Worm (Caenorhabditis elegans) whole organism, late embryonic: ENCODE measurements around the gene flp-8.

Source experiments
- C08G9.2 ChIP-seq: sonication (generic microtip); optimal IDR thresholded peaks from 2 replicates; lab custom pipeline; 2016; ENCODE audit warnings: mild to moderate bottlenecking, missing genetic modification characterization, moderate library complexity, missing compliant biosample characterization
- F13H6.1 ChIP-seq: sonication (generic microtip); optimal IDR thresholded peaks from 2 replicates; lab custom pipeline; 2016; ENCODE audit warnings: missing genetic modification characterization, missing compliant biosample characterization
- K02D7.2 ChIP-seq: sonication (generic microtip); optimal IDR thresholded peaks from 2 replicates; lab custom pipeline; 2017; ENCODE audit warnings: mild to moderate bottlenecking, missing genetic modification characterization, missing compliant biosample characterization
- Y22D7AL.16 ChIP-seq: sonication (generic microtip); optimal IDR thresholded peaks from 2 replicates; lab custom pipeline; 2016; ENCODE audit warnings: missing genetic modification characterization, missing compliant biosample characterization
- ama-1 ChIP-seq: fragments of 150-350 bp; optimal IDR thresholded peaks from 2 replicates; lab custom pipeline; 2014
- ceh-14 ChIP-seq: sonication (generic microtip); optimal IDR thresholded peaks from 2 replicates; lab custom pipeline; 2016; ENCODE audit warnings: missing genotype, missing genetic modification characterization, missing compliant biosample characterization
- ceh-18 ChIP-seq: sonication (generic microtip); optimal IDR thresholded peaks from 2 replicates; lab custom pipeline; 2016; ENCODE audit warnings: missing genetic modification characterization, missing compliant biosample characterization
- ceh-19 ChIP-seq: fragments of 200-800 bp; sonication (Bioruptor generic); optimal IDR thresholded peaks from 2 replicates; lab custom pipeline; 2018; ENCODE audit warnings: mild to moderate bottlenecking, missing genetic modification characterization, missing compliant biosample characterization
- ceh-2 ChIP-seq: sonication (generic microtip); optimal IDR thresholded peaks from 2 replicates; lab custom pipeline; 2016; ENCODE audit warnings: missing genotype, missing genetic modification characterization, missing compliant biosample characterization
- ceh-24 ChIP-seq: sonication (generic microtip); optimal IDR thresholded peaks from 2 replicates; lab custom pipeline; 2016; ENCODE audit warnings: mild to moderate bottlenecking, missing genetic modification characterization, missing compliant biosample characterization
- ceh-30 ChIP-seq: fragments of 150-350 bp; optimal IDR thresholded peaks from 2 replicates; lab custom pipeline; 2014; ENCODE audit warnings: missing biosample characterization, missing genetic modification characterization
- ceh-31 ChIP-seq: sonication (generic microtip); optimal IDR thresholded peaks from 2 replicates; lab custom pipeline; 2016; ENCODE audit warnings: missing genetic modification characterization, missing compliant biosample characterization
- ceh-45 ChIP-seq: fragments of 200-800 bp; sonication (Bioruptor generic); IDR thresholded peaks from 2 replicates; pipeline ENCODE4 v1.3.6; 2022; ENCODE audit warnings: missing genetic modification reagents, missing genetic modification characterization, missing compliant biosample characterization
- ceh-48 ChIP-seq: sonication (generic microtip); optimal IDR thresholded peaks from 2 replicates; lab custom pipeline; 2016; ENCODE audit warnings: missing genetic modification characterization, inconsistent platforms, missing compliant biosample characterization
- che-1 ChIP-seq: sonication (generic microtip); optimal IDR thresholded peaks from 2 replicates; lab custom pipeline; 2016; ENCODE audit warnings: mild to moderate bottlenecking, missing genetic modification characterization, missing compliant biosample characterization
- dmd-4 ChIP-seq: sonication (generic microtip); optimal IDR thresholded peaks from 2 replicates; lab custom pipeline; 2016; ENCODE audit warnings: borderline replicate concordance, missing genetic modification characterization, missing compliant biosample characterization
- dve-1 ChIP-seq: sonication (generic microtip); optimal IDR thresholded peaks from 2 replicates; lab custom pipeline; 2017; ENCODE audit warnings: antibody characterized with exemption, mild to moderate bottlenecking, missing genetic modification characterization, missing compliant biosample characterization
- elt-2 ChIP-seq: sonication (generic microtip); optimal IDR thresholded peaks from 2 replicates; lab custom pipeline; 2016; ENCODE audit warnings: missing genetic modification reagents, missing genetic modification characterization, missing compliant biosample characterization
- ets-4 ChIP-seq: sonication (generic microtip); optimal IDR thresholded peaks from 2 replicates; lab custom pipeline; 2016; ENCODE audit warnings: missing genetic modification characterization, missing compliant biosample characterization
- eyg-1 ChIP-seq: sonication (generic microtip); optimal IDR thresholded peaks from 2 replicates; lab custom pipeline; 2016; ENCODE audit warnings: missing genotype, missing genetic modification characterization, missing compliant biosample characterization
- fkh-10 ChIP-seq: fragments of 150-350 bp; optimal IDR thresholded peaks from 2 replicates; lab custom pipeline; 2014; ENCODE audit warnings: missing biosample characterization, missing genetic modification reagents, missing genetic modification characterization
- fkh-6 ChIP-seq: sonication (generic microtip); optimal IDR thresholded peaks from 2 replicates; lab custom pipeline; 2016; ENCODE audit warnings: missing genetic modification characterization, missing compliant biosample characterization
- hlh-13 ChIP-seq: fragments of 200-800 bp; sonication (Bioruptor generic); optimal IDR thresholded peaks from 2 replicates; lab custom pipeline; 2018; ENCODE audit warnings: mild to moderate bottlenecking, missing genetic modification characterization, missing compliant biosample characterization
- hlh-15 ChIP-seq: sonication (generic microtip); optimal IDR thresholded peaks from 2 replicates; lab custom pipeline; 2016; ENCODE audit warnings: missing genetic modification characterization, missing compliant biosample characterization
- hlh-30 ChIP-seq: sonication (generic microtip); optimal IDR thresholded peaks from 2 replicates; lab custom pipeline; 2017; ENCODE audit warnings: antibody characterized with exemption, missing genetic modification characterization, missing compliant biosample characterization; ENCODE audit not compliant: insufficient read depth
- hlh-6 ChIP-seq: sonication (generic microtip); optimal IDR thresholded peaks from 2 replicates; lab custom pipeline; 2016; ENCODE audit warnings: missing genotype, missing genetic modification characterization, missing compliant biosample characterization
- madf-2 ChIP-seq: sonication (generic microtip); optimal IDR thresholded peaks from 2 replicates; lab custom pipeline; 2017; ENCODE audit warnings: missing genetic modification characterization, missing compliant biosample characterization
- nfya-1 ChIP-seq: sonication (generic microtip); optimal IDR thresholded peaks from 2 replicates; lab custom pipeline; 2017; ENCODE audit warnings: missing genetic modification characterization, mild to moderate bottlenecking, missing compliant biosample characterization, antibody characterized with exemption, moderate library complexity
- nhr-232 ChIP-seq: sonication (generic microtip); optimal IDR thresholded peaks from 2 replicates; lab custom pipeline; 2016; ENCODE audit warnings: missing genetic modification characterization, missing compliant biosample characterization
- npax-4 ChIP-seq: sonication (generic microtip); optimal IDR thresholded peaks from 2 replicates; lab custom pipeline; 2016; ENCODE audit warnings: missing genetic modification characterization, missing compliant biosample characterization
- odd-2 ChIP-seq: sonication (generic microtip); optimal IDR thresholded peaks from 2 replicates; lab custom pipeline; 2017; ENCODE audit warnings: antibody characterized with exemption, mild to moderate bottlenecking, missing genetic modification characterization, missing compliant biosample characterization
- pag-3 ChIP-seq: sonication (generic microtip); optimal IDR thresholded peaks from 2 replicates; lab custom pipeline; 2016; ENCODE audit warnings: missing compliant biosample characterization, missing genetic modification characterization, borderline replicate concordance
- pat-9 ChIP-seq: fragments of 200-800 bp; sonication (Bioruptor generic); optimal IDR thresholded peaks from 2 replicates; lab custom pipeline; 2018; ENCODE audit warnings: mild to moderate bottlenecking, missing genetic modification characterization, moderate library complexity, missing compliant biosample characterization
- pax-1 ChIP-seq: fragments of 150-350 bp; optimal IDR thresholded peaks from 2 replicates; lab custom pipeline; 2014; ENCODE audit warnings: missing biosample characterization, missing genetic modification characterization
- pha-2 ChIP-seq: sonication (generic microtip); optimal IDR thresholded peaks from 2 replicates; lab custom pipeline; 2017; ENCODE audit warnings: mild to moderate bottlenecking, missing genetic modification characterization, missing compliant biosample characterization
- pros-1 ChIP-seq: fragments of 150-350 bp; optimal IDR thresholded peaks from 2 replicates; lab custom pipeline; 2014; ENCODE audit warnings: missing biosample characterization, missing genetic modification reagents, missing genetic modification characterization
- rnt-1 ChIP-seq: sonication (generic microtip); optimal IDR thresholded peaks from 2 replicates; lab custom pipeline; 2016; ENCODE audit warnings: missing genetic modification characterization, missing compliant biosample characterization
- sdc-2 ChIP-seq: sonication (generic microtip); optimal IDR thresholded peaks from 2 replicates; lab custom pipeline; 2016; ENCODE audit warnings: missing genotype, missing genetic modification characterization, missing compliant biosample characterization
- syd-9 ChIP-seq: sonication (generic microtip); optimal IDR thresholded peaks from 2 replicates; lab custom pipeline; 2016; ENCODE audit warnings: mild to moderate bottlenecking, missing genetic modification characterization, moderate library complexity, missing compliant biosample characterization
- tbx-2 ChIP-seq: sonication (generic microtip); optimal IDR thresholded peaks from 2 replicates; lab custom pipeline; 2016; ENCODE audit warnings: missing genetic modification characterization, missing compliant biosample characterization
- ttx-3 ChIP-seq: sonication (generic microtip); optimal IDR thresholded peaks from 2 replicates; lab custom pipeline; 2016; ENCODE audit warnings: missing genetic modification reagents, missing genetic modification characterization, missing compliant biosample characterization
- unc-3 ChIP-seq, 2 experiments: fragments of 200-800 bp in 1 of 2; sonication (Bioruptor generic) in 1 of 2; sonication (generic microtip) in 1 of 2; conservative IDR thresholded peaks in 1 of 2; optimal IDR thresholded peaks in 1 of 2; 2 replicates each; pipeline versions ENCODE4 v1.3.6 to Lab custom; 2016 to 2022; ENCODE audit warnings: missing compliant biosample characterization in 2 of 2, missing genetic modification characterization in 2 of 2, missing genetic modification reagents in 1 of 2
- unc-42 ChIP-seq: sonication (generic microtip); optimal IDR thresholded peaks from 2 replicates; lab custom pipeline; 2016; ENCODE audit warnings: missing genotype, missing genetic modification characterization, missing compliant biosample characterization
- unc-55 ChIP-seq: sonication (generic microtip); optimal IDR thresholded peaks from 2 replicates; lab custom pipeline; 2017; ENCODE audit warnings: missing biosample characterization, missing genetic modification reagents, missing genetic modification characterization
- zip-5 ChIP-seq: sonication (generic microtip); optimal IDR thresholded peaks from 2 replicates; lab custom pipeline; 2016; ENCODE audit warnings: missing genetic modification characterization, missing compliant biosample characterization
- ztf-16 ChIP-seq: sonication (generic microtip); optimal IDR thresholded peaks from 2 replicates; lab custom pipeline; 2017; ENCODE audit warnings: missing genetic modification characterization, missing compliant biosample characterization

flp-8 gene

ce11 chrX:14881119-14881518, at the start of gene flp-8:
flp-8 (plus strand) TSS chrX:14881419.
- TF ChIP-seq ceh-45 (GFP tag; lab: Robert Waterston, UW) (no peak), F13H6.1 (tag; lab: Kevin White, UChicago) (no peak), tbx-2 (tag; lab: Kevin White, UChicago) (no peak), ets-4 (no peak), ceh-48 (tag; lab: Kevin White, UChicago) (no peak), che-1 (no peak), zip-5 (no peak), unc-55 (GFP tag; lab: Kevin White, UChicago) (no peak), dmd-4 (no peak), ceh-14 (tag; lab: Kevin White, UChicago) (no peak), ama-1 (lab: Kevin White, UChicago) (no peak), odd-2 (tag; lab: Kevin White, UChicago) (no peak), hlh-6 (no peak), ceh-30 (tag; lab: Kevin White, UChicago) (no peak), eyg-1 (tag; lab: Kevin White, UChicago) (no peak), sdc-2 (tag; lab: Kevin White, UChicago) (no peak), nhr-232 (tag; lab: Kevin White, UChicago) (no peak), hlh-13 (GFP tag; lab: Kevin White, UChicago) (no peak)

- TF ChIP-seq hlh-6 (no peak), pat-9 (no peak), ceh-48 (tag; lab: Kevin White, UChicago) (no peak), fkh-10 (GFP tag; lab: Kevin White, UChicago) (no peak), pax-1 (no peak)
These were observed 49.7 kb upstream of the flp-8 start, which contains the start of gene dpf-2 for ce11 chrX:14831531-14831930. dpf-2 (plus strand) TSS chrX:14831831.

ce11 chrX:14838339-14838738, 42.9 kb upstream of the flp-8 start:
- TF ChIP-seq unc-42 (tag; lab: Kevin White, UChicago) (peak; percentile 71), eyg-1 (tag; lab: Kevin White, UChicago) (no peak)

ce11 chrX:14841030-14841429, 40.2 kb upstream of the flp-8 start:
- TF ChIP-seq K02D7.2 (tag; lab: Kevin White, UChicago) (no peak), unc-42 (tag; lab: Kevin White, UChicago) (peak; percentile 93), nfya-1 (tag; lab: Kevin White, UChicago) (peak; percentile 90), unc-3 (GFP tag; conservative IDR thresholded peaks at IDR 0.05; lab: Robert Waterston, UW) (no peak), unc-3 (tag; optimal IDR thresholded peaks at IDR 0.05; lab: Kevin White, UChicago) (peak; percentile 14), ceh-18 (tag; lab: Kevin White, UChicago) (peak; percentile 95), Y22D7AL.16 (no peak), odd-2 (tag; lab: Kevin White, UChicago) (no peak), ceh-2 (peak; percentile 23), pat-9 (no peak), syd-9 (tag; lab: Kevin White, UChicago) (peak; percentile 44), ceh-30 (tag; lab: Kevin White, UChicago) (no peak), sdc-2 (tag; lab: Kevin White, UChicago) (peak; percentile 79), pha-2 (tag; lab: Kevin White, UChicago) (peak; percentile 46), pag-3 (tag; lab: Kevin White, UChicago) (peak; percentile 58), npax-4 (tag; lab: Kevin White, UChicago) (no peak), hlh-30 (tag; lab: Kevin White, UChicago) (peak; percentile 82), fkh-10 (GFP tag; lab: Kevin White, UChicago) (no peak), hlh-15 (no peak), unc-55 (GFP tag; lab: Kevin White, UChicago) (peak; percentile 41), rnt-1 (tag; lab: Kevin White, UChicago) (peak; percentile 74), fkh-6 (tag; lab: Kevin White, UChicago) (peak; percentile 21), dve-1 (tag; lab: Kevin White, UChicago) (peak; percentile 67), tbx-2 (tag; lab: Kevin White, UChicago) (peak; percentile 91), ttx-3 (tag; lab: Kevin White, UChicago) (no peak), nhr-232 (tag; lab: Kevin White, UChicago) (no peak), ztf-16 (tag; lab: Kevin White, UChicago) (no peak), ceh-45 (GFP tag; lab: Robert Waterston, UW) (no peak), elt-2 (tag; lab: Kevin White, UChicago) (peak; percentile 64), pros-1 (tag; lab: Kevin White, UChicago) (peak; percentile 52), ceh-19 (peak; percentile 35), ceh-24 (tag; lab: Kevin White, UChicago) (no peak), ama-1 (lab: Kevin White, UChicago) (no peak), C08G9.2 (tag; lab: Kevin White, UChicago) (peak; percentile 46), ceh-31 (tag; lab: Kevin White, UChicago) (peak; percentile 91), madf-2 (tag; lab: Kevin White, UChicago) (no peak)
